Worm (Caenorhabditis elegans): ENCODE results near the gene rab-19.

- TF ChIP-seq nhr-28 (tag; optimal IDR thresholded peaks at IDR 0.05) = peak; percentile 62
- TF ChIP-seq nhr-76 (tag; optimal IDR thresholded peaks at IDR 0.05) = peak; percentile 64
These were observed 1.9 kb upstream of the rab-19 start, which contains the start of the genes Y62E10A.20, Y62E10A.23 and mdt-9 for ce11 chrIV:13386043-13386442.
